Fruit fly (Drosophila melanogaster) whole organism, embryonic: Measurements from ENCODE around the gene CG12096.

Source experiments
- Blimp-1 ChIP-seq: fragments of 200-800 bp; sonication (Bioruptor generic); optimal IDR thresholded peaks from 3 replicates; lab custom pipeline; 2018; ENCODE audit warnings: missing biosample characterization, missing genetic modification characterization, mild to moderate bottlenecking, moderate library complexity, missing genetic modification reagents
- CG10267 ChIP-seq: fragments of 200-800 bp; sonication (Bioruptor generic); optimal IDR thresholded peaks from 2 replicates; lab custom pipeline; 2018; ENCODE audit warnings: missing biosample characterization, mild to moderate bottlenecking, missing genetic modification characterization, moderate library complexity
- CG10959 ChIP-seq: fragments of 200-800 bp; sonication (Bioruptor generic); IDR thresholded peaks from 2 replicates; pipeline ENCODE4 v1.3.6; 2022; ENCODE audit warnings: missing biosample characterization, missing genetic modification characterization
- CG11695 ChIP-seq: fragments of 200-800 bp; sonication (Bioruptor generic); IDR thresholded peaks from 3 replicates; pipeline ENCODE4 v1.3.6; 2022; ENCODE audit warnings: missing biosample characterization, missing genetic modification characterization
- CG14441 ChIP-seq: fragments of 200-800 bp; sonication (Bioruptor generic); IDR thresholded peaks from 2 replicates; pipeline ENCODE4 v1.3.6; 2022; ENCODE audit warnings: missing biosample characterization, missing genetic modification characterization
- CG15696 ChIP-seq: fragments of 200-800 bp; sonication (Bioruptor generic); optimal IDR thresholded peaks from 2 replicates; lab custom pipeline; 2019; ENCODE audit warnings: missing biosample characterization, mild to moderate bottlenecking, missing genetic modification characterization, moderate library complexity
- CG17385 ChIP-seq: fragments of 200-800 bp; sonication (Bioruptor generic); optimal IDR thresholded peaks from 3 replicates; lab custom pipeline; 2018; ENCODE audit warnings: missing biosample characterization, mild to moderate bottlenecking, missing genetic modification characterization
- CG18599 ChIP-seq: fragments of 200-800 bp; sonication (Bioruptor generic); optimal IDR thresholded peaks from 3 replicates; lab custom pipeline; 2017; ENCODE audit warnings: missing biosample characterization, missing genetic modification characterization, mild to moderate bottlenecking, moderate library complexity, missing genetic modification reagents
- CG4730 ChIP-seq: fragments of 200-800 bp; sonication (Bioruptor generic); IDR thresholded peaks from 2 replicates; pipeline ENCODE4 v1.3.6; 2022; ENCODE audit warnings: missing biosample characterization, missing genetic modification characterization
- CG6254 ChIP-seq: fragments of 200-800 bp; sonication (Bioruptor generic); optimal IDR thresholded peaks from 3 replicates; lab custom pipeline; 2017; ENCODE audit warnings: mild to moderate bottlenecking, missing biosample characterization, missing genetic modification reagents, missing genetic modification characterization
- CG6791 ChIP-seq: fragments of 200-800 bp; sonication (Bioruptor generic); IDR thresholded peaks from 3 replicates; pipeline ENCODE4 v1.3.6; 2022; ENCODE audit warnings: missing biosample characterization, missing genetic modification characterization; ENCODE audit not compliant: partially characterized antibody
- CG7928 ChIP-seq: fragments of 200-800 bp; sonication (Bioruptor generic); optimal IDR thresholded peaks from 2 replicates; lab custom pipeline; 2017; ENCODE audit warnings: missing biosample characterization, mild to moderate bottlenecking, missing genetic modification characterization
- CG8281 ChIP-seq: fragments of 200-800 bp; sonication (Bioruptor generic); optimal IDR thresholded peaks from 2 replicates; lab custom pipeline; 2018; ENCODE audit warnings: missing biosample characterization, mild to moderate bottlenecking, missing genetic modification characterization, moderate library complexity
- CG9727 ChIP-seq: fragments of 200-800 bp; sonication (Bioruptor generic); optimal IDR thresholded peaks from 3 replicates; lab custom pipeline; 2017; ENCODE audit warnings: missing biosample characterization, mild to moderate bottlenecking, missing genetic modification characterization
- Chrac-16 ChIP-seq: fragments of 200-800 bp; sonication (Bioruptor generic); optimal IDR thresholded peaks from 3 replicates; lab custom pipeline; 2016; ENCODE audit warnings: missing biosample characterization, missing genetic modification characterization
- CkIIα-i1 ChIP-seq: fragments of 200-800 bp; sonication (Bioruptor generic); IDR thresholded peaks from 2 replicates; pipeline ENCODE4 v1.3.6; 2022; ENCODE audit warnings: missing biosample characterization, missing genetic modification characterization
- Dbx ChIP-seq: fragments of 200-800 bp; sonication (Bioruptor generic); IDR thresholded peaks from 3 replicates; pipeline ENCODE4 v1.3.6; 2022; ENCODE audit warnings: missing biosample characterization, missing genetic modification characterization
- Dip2 ChIP-seq: fragments of 200-800 bp; sonication (Bioruptor generic); IDR thresholded peaks from 2 replicates; pipeline ENCODE4 v1.3.6; 2022; ENCODE audit warnings: missing biosample characterization, missing genetic modification characterization
- Gug ChIP-seq: fragments of 200-800 bp; sonication (Bioruptor generic); IDR thresholded peaks from 4 replicates; pipeline ENCODE4 v1.3.6; 2022; ENCODE audit warnings: missing biosample characterization, missing genetic modification characterization
- HLHmδ ChIP-seq: fragments of 200-800 bp; sonication (Bioruptor generic); optimal IDR thresholded peaks from 2 replicates; lab custom pipeline; 2018; ENCODE audit warnings: missing biosample characterization, mild to moderate bottlenecking, missing genetic modification characterization, moderate library complexity
- Hmx ChIP-seq: fragments of 200-800 bp; sonication (Bioruptor generic); optimal IDR thresholded peaks from 2 replicates; lab custom pipeline; 2016; ENCODE audit warnings: missing biosample characterization, missing genetic modification characterization
- Hr39 ChIP-seq: fragments of >200 bp; optimal IDR thresholded peaks from 2 replicates; lab custom pipeline; 2017
- MBD-R2 ChIP-seq: fragments of 200-800 bp; sonication (Bioruptor generic); IDR thresholded peaks from 2 replicates; pipeline ENCODE4 v1.3.6; 2022; ENCODE audit warnings: missing biosample characterization, missing genetic modification characterization
- Mad ChIP-seq: fragments of 200-800 bp; sonication (Bioruptor generic); optimal IDR thresholded peaks from 2 replicates; lab custom pipeline; 2016; ENCODE audit warnings: missing biosample characterization, missing genetic modification characterization
- NC2β ChIP-seq: fragments of 200-800 bp; sonication (Bioruptor generic); optimal IDR thresholded peaks from 2 replicates; lab custom pipeline; 2016; ENCODE audit warnings: missing biosample characterization, missing genetic modification characterization
- Trl ChIP-seq, 3 experiments: fragments of >200 bp in 2 of 3; fragments of 200-800 bp in 1 of 3; sonication (Bioruptor generic) in 1 of 3; optimal IDR thresholded peaks; 2 replicates in 1 of 3; 3 replicates in 2 of 3; lab custom pipeline; 2016 to 2017; ENCODE audit warnings: missing biosample characterization in 1 of 3, missing genetic modification characterization in 1 of 3
- aop ChIP-seq: fragments of 200-800 bp; sonication (Bioruptor generic); IDR thresholded peaks from 2 replicates; pipeline ENCODE4 v1.3.6; 2022; ENCODE audit warnings: missing biosample characterization, missing genetic modification characterization
- bab2 ChIP-seq: fragments of 200-800 bp; sonication (Bioruptor generic); optimal IDR thresholded peaks from 2 replicates; lab custom pipeline; 2016; ENCODE audit warnings: missing biosample characterization, missing genetic modification characterization
- bsh ChIP-seq, 2 experiments: fragments of 200-800 bp; sonication (Bioruptor generic); optimal IDR thresholded peaks; 2 replicates each; lab custom pipeline; 2017 to 2018; ENCODE audit warnings: mild to moderate bottlenecking in 2 of 2, missing biosample characterization in 2 of 2, missing genetic modification characterization in 2 of 2, moderate library complexity in 1 of 2
- caup ChIP-seq: fragments of 200-800 bp; sonication (Bioruptor generic); optimal IDR thresholded peaks from 3 replicates; lab custom pipeline; 2017; ENCODE audit warnings: missing biosample characterization, mild to moderate bottlenecking, missing genetic modification characterization, moderate library complexity; ENCODE audit not compliant: severe bottlenecking
- chif ChIP-seq, 2 experiments: fragments of 200-800 bp; sonication (Bioruptor generic); optimal IDR thresholded peaks; 3 replicates each; lab custom pipeline; 2016; ENCODE audit warnings: missing biosample characterization in 2 of 2, missing genetic modification characterization in 2 of 2
- chinmo ChIP-seq: fragments of 200-800 bp; sonication (Bioruptor generic); IDR thresholded peaks from 4 replicates; pipeline ENCODE4 v1.3.6; 2022; ENCODE audit warnings: missing biosample characterization, missing genetic modification characterization; ENCODE audit not compliant: partially characterized antibody
- crp ChIP-seq, 2 experiments: fragments of 200-800 bp; sonication (Bioruptor generic); optimal IDR thresholded peaks; 2 replicates in 1 of 2; 3 replicates in 1 of 2; lab custom pipeline; 2017; ENCODE audit warnings: missing biosample characterization in 2 of 2, missing genetic modification characterization in 2 of 2, mild to moderate bottlenecking in 1 of 2, moderate library complexity in 1 of 2
- danr ChIP-seq: fragments of 200-800 bp; sonication (Bioruptor generic); IDR thresholded peaks from 2 replicates; pipeline ENCODE4 v1.3.6; 2022; ENCODE audit warnings: missing biosample characterization, missing genetic modification characterization
- dysf ChIP-seq: fragments of 200-800 bp; sonication (Bioruptor generic); IDR thresholded peaks from 3 replicates; pipeline ENCODE4 v1.3.6; 2022; ENCODE audit warnings: missing biosample characterization, missing genetic modification characterization
- fd96Cb ChIP-seq: fragments of 200-800 bp; sonication (Bioruptor generic); optimal IDR thresholded peaks from 2 replicates; lab custom pipeline; 2018; ENCODE audit warnings: missing biosample characterization, mild to moderate bottlenecking, missing genetic modification characterization, moderate library complexity
- gt ChIP-seq: fragments of 200-800 bp; sonication (Bioruptor generic); IDR thresholded peaks from 2 replicates; pipeline ENCODE4 v1.3.6; 2022; ENCODE audit warnings: missing biosample characterization, missing genetic modification characterization
- ham ChIP-seq: fragments of 200-800 bp; sonication (Bioruptor generic); IDR thresholded peaks from 2 replicates; pipeline ENCODE4 v1.3.6; 2022; ENCODE audit warnings: missing biosample characterization, missing genetic modification characterization
- hb ChIP-seq: fragments of 200-800 bp; sonication (Bioruptor generic); IDR thresholded peaks from 3 replicates; pipeline ENCODE4 v1.3.6; 2022; ENCODE audit warnings: missing biosample characterization, missing genetic modification characterization; ENCODE audit not compliant: partially characterized antibody
- ken ChIP-seq: fragments of 200-800 bp; sonication (Bioruptor generic); IDR thresholded peaks from 3 replicates; pipeline ENCODE4 v1.3.6; 2022; ENCODE audit warnings: missing biosample characterization, missing genetic modification characterization
- klu ChIP-seq: fragments of 200-800 bp; sonication (Bioruptor generic); IDR thresholded peaks from 2 replicates; pipeline ENCODE4 v1.3.6; 2022; ENCODE audit warnings: missing biosample characterization, missing genetic modification characterization
- lov ChIP-seq, 2 experiments: fragments of 200-800 bp in 1 of 2; fragments of >200 bp in 1 of 2; sonication (Bioruptor generic) in 1 of 2; IDR thresholded peaks in 1 of 2; optimal IDR thresholded peaks in 1 of 2; 2 replicates in 1 of 2; 3 replicates in 1 of 2; pipeline versions ENCODE4 v1.3.6 to Lab custom; 2017 to 2022; ENCODE audit warnings: missing biosample characterization in 1 of 2, missing genetic modification characterization in 1 of 2
- nmo ChIP-seq: fragments of 200-800 bp; sonication (Bioruptor generic); optimal IDR thresholded peaks from 2 replicates; lab custom pipeline; 2018; ENCODE audit warnings: missing biosample characterization, mild to moderate bottlenecking, missing genetic modification characterization, moderate library complexity
- pnt ChIP-seq: fragments of 200-800 bp; sonication (Bioruptor generic); optimal IDR thresholded peaks from 3 replicates; lab custom pipeline; 2016; ENCODE audit warnings: missing biosample characterization, missing genetic modification characterization
- pum ChIP-seq: fragments of 200-800 bp; sonication (Bioruptor generic); optimal IDR thresholded peaks from 2 replicates; lab custom pipeline; 2016; ENCODE audit warnings: missing biosample characterization, missing genetic modification characterization
- sd ChIP-seq: fragments of 200-800 bp; sonication (Bioruptor generic); optimal IDR thresholded peaks from 3 replicates; lab custom pipeline; 2018; ENCODE audit warnings: missing biosample characterization, mild to moderate bottlenecking, missing genetic modification characterization, moderate library complexity
- tgo ChIP-seq: fragments of 200-800 bp; sonication (Bioruptor generic); IDR thresholded peaks from 3 replicates; pipeline ENCODE4 v1.3.6; 2022; ENCODE audit warnings: missing biosample characterization, missing genetic modification characterization
- toy ChIP-seq: fragments of 200-800 bp; sonication (Bioruptor generic); IDR thresholded peaks from 2 replicates; pipeline ENCODE4 v1.3.6; 2022; ENCODE audit warnings: missing biosample characterization, missing genetic modification characterization

Gene CG12096

dm6 chrX:13127973-13128749 is 31.2 kb upstream of the CG12096 start (continued):
- TF ChIP-seq chinmo (GFP tag; lab: Robert Waterston, UW): no peak; the same call in 1 of the 4 replicates
- no peak for TF ChIP-seq CG15696 (tag; lab: Kevin White, UChicago)
- peak; percentile 23 for TF ChIP-seq CG17385 (GFP tag; lab: Kevin White, UChicago)
- TF ChIP-seq Chrac-16 (GFP tag; lab: Kevin White, UChicago): no peak
- no peak for TF ChIP-seq toy (GFP tag; lab: Robert Waterston, UW)
- TF ChIP-seq ken (GFP tag; lab: Robert Waterston, UW): no peak
- TF ChIP-seq lov (optimal IDR thresholded peaks at IDR 0.05; lab: Kevin White, UChicago): no peak
- TF ChIP-seq lov (GFP tag; IDR thresholded peaks at IDR 0.05; lab: Robert Waterston, UW): no peak
- TF ChIP-seq bsh (GFP tag; optimal IDR thresholded peaks at IDR 0.05; lab: Kevin White, UChicago): peak in 1 of 2 experiments; percentile 58
- peak; percentile 23 to 51 for TF ChIP-seq chif (GFP tag; optimal IDR thresholded peaks at IDR 0.05; lab: Kevin White, UChicago)
- TF ChIP-seq sd (tag; lab: Kevin White, UChicago): no peak
- peak; percentile 19 for TF ChIP-seq bab2
- peak; percentile 51 for TF ChIP-seq NC2β (GFP tag; lab: Kevin White, UChicago)
- TF ChIP-seq Dbx (GFP tag; lab: Robert Waterston, UW): no peak
- peak; percentile 30 for TF ChIP-seq fd96Cb (tag; lab: Kevin White, UChicago)
- TF ChIP-seq pnt (GFP tag; lab: Kevin White, UChicago): peak; percentile 35
- no peak for TF ChIP-seq danr (GFP tag; lab: Robert Waterston, UW)
- peak; percentile 84 for TF ChIP-seq Blimp-1 (GFP tag; lab: Kevin White, UChicago)
- TF ChIP-seq CG11695: peak; percentile 36; the same call in 1 of the 3 replicates
- no peak for TF ChIP-seq gt (GFP tag; lab: Robert Waterston, UW)
- no peak for TF ChIP-seq CG6254 (GFP tag; lab: Kevin White, UChicago)
- no peak for TF ChIP-seq Hr39
- TF ChIP-seq Dip2: no peak
- no peak for TF ChIP-seq CG4730 (GFP tag; lab: Robert Waterston, UW)
- no peak for TF ChIP-seq crp (GFP tag; optimal IDR thresholded peaks at IDR 0.05; lab: Kevin White, UChicago)
- no peak for TF ChIP-seq ham (GFP tag; lab: Robert Waterston, UW)
- TF ChIP-seq CG9727 (GFP tag; lab: Kevin White, UChicago): peak; percentile 11
- TF ChIP-seq aop (GFP tag; lab: Robert Waterston, UW): no peak
- no peak for TF ChIP-seq dysf (GFP tag; lab: Robert Waterston, UW)
- TF ChIP-seq Hmx (GFP tag; lab: Kevin White, UChicago): no peak
- peak; percentile 17 for TF ChIP-seq CG10267 (tag; lab: Kevin White, UChicago)
- TF ChIP-seq CG14441: 0 out of 2 replicates have a peak, but pooled peaks have one; percentile 20
- no peak for TF ChIP-seq CG10959
- TF ChIP-seq pum: peak; percentile 50
- TF ChIP-seq hb: 0 out of 3 replicates have a peak, but pooled peaks have one; percentile 18
- TF ChIP-seq caup (GFP tag; lab: Kevin White, UChicago): no peak
- TF ChIP-seq CG6791 (GFP tag; lab: Robert Waterston, UW): 0 out of 3 replicates have a peak, but pooled peaks have one; percentile 31
- TF ChIP-seq Gug (GFP tag; lab: Robert Waterston, UW): no peak
- no peak for TF ChIP-seq CG7928 (GFP tag; lab: Kevin White, UChicago)
- no peak for TF ChIP-seq MBD-R2 (GFP tag; lab: Robert Waterston, UW)
- TF ChIP-seq CG18599 (GFP tag; lab: Kevin White, UChicago): no peak
- no peak for TF ChIP-seq Mad (GFP tag; lab: Kevin White, UChicago)
- TF ChIP-seq nmo (GFP tag; lab: Kevin White, UChicago): peak; percentile 16
- peak; percentile 34; the same call in 1 of the 3 replicates for TF ChIP-seq tgo (GFP tag; lab: Robert Waterston, UW)
- TF ChIP-seq Trl (optimal IDR thresholded peaks at IDR 0.05; lab: Kevin White, UChicago): peak in 1 of 2 experiments; percentile 20
- peak; percentile 1 for TF ChIP-seq Trl (GFP tag; optimal IDR thresholded peaks at IDR 0.05; lab: Kevin White, UChicago)
- no peak for TF ChIP-seq klu
- no peak for TF ChIP-seq CG8281
- peak; percentile 30 for TF ChIP-seq HLHmδ (GFP tag; lab: Kevin White, UChicago)
- no peak for TF ChIP-seq CkIIα-i1
